Worm (Caenorhabditis elegans) whole organism, L2 larva: ENCODE data around the gene rla-2.
A peak's percentile ranks its signal among the peaks of the same experiment; 100 is the strongest.

Experiments used
- C34F6.9 ChIP-seq: fragments of 150-350 bp; optimal IDR thresholded peaks from 2 replicates; lab custom pipeline; 2014; ENCODE audit warnings: missing biosample characterization, missing genetic modification characterization
- F13H6.1 ChIP-seq: sonication (generic microtip); optimal IDR thresholded peaks from 2 replicates; lab custom pipeline; 2016; ENCODE audit warnings: missing genetic modification characterization, missing compliant biosample characterization
- alr-1 ChIP-seq: fragments of 150-350 bp; optimal IDR thresholded peaks from 2 replicates; lab custom pipeline; 2014; ENCODE audit warnings: missing biosample characterization, missing genetic modification characterization
- ama-1 ChIP-seq: fragments of 150-350 bp; optimal IDR thresholded peaks from 2 replicates; lab custom pipeline; 2018; ENCODE audit warnings: inconsistent platforms
- blmp-1 ChIP-seq: sonication (generic microtip); optimal IDR thresholded peaks from 2 replicates; lab custom pipeline; 2017; ENCODE audit warnings: missing genetic modification characterization, mild to moderate bottlenecking, missing compliant biosample characterization, antibody characterized with exemption, moderate library complexity; ENCODE audit not compliant: insufficient read depth
- ceh-16 ChIP-seq: fragments of 150-350 bp; optimal IDR thresholded peaks from 2 replicates; lab custom pipeline; 2014; ENCODE audit warnings: missing biosample characterization, missing genetic modification characterization
- crh-2 ChIP-seq: sonication (generic microtip); optimal IDR thresholded peaks from 2 replicates; lab custom pipeline; 2017; ENCODE audit warnings: missing biosample characterization, missing genetic modification characterization
- elt-1 ChIP-seq: fragments of 150-350 bp; optimal IDR thresholded peaks from 2 replicates; lab custom pipeline; 2014; ENCODE audit warnings: missing biosample characterization, missing genetic modification characterization
- fos-1 ChIP-seq: fragments of 150-350 bp; optimal IDR thresholded peaks from 2 replicates; lab custom pipeline; 2014; ENCODE audit warnings: missing biosample characterization, missing genetic modification characterization
- gmeb-1 ChIP-seq: fragments of 150-350 bp; optimal IDR thresholded peaks from 2 replicates; lab custom pipeline; 2014; ENCODE audit warnings: missing biosample characterization, missing genetic modification characterization
- lin-11 ChIP-seq: fragments of 150-350 bp; sonication (generic microtip); optimal IDR thresholded peaks from 2 replicates; lab custom pipeline; 2014; ENCODE audit warnings: missing biosample characterization, missing genetic modification characterization, inconsistent platforms, mixed read lengths
- lin-39 ChIP-seq: fragments of 150-350 bp; optimal IDR thresholded peaks from 2 replicates; lab custom pipeline; 2014; ENCODE audit warnings: missing biosample characterization, missing genetic modification reagents, missing genetic modification characterization
- lsy-2 ChIP-seq, 2 experiments: fragments of 150-350 bp in 1 of 2; sonication (generic microtip) in 1 of 2; optimal IDR thresholded peaks; 2 replicates each; lab custom pipeline; 2014 to 2017; ENCODE audit warnings: missing biosample characterization in 2 of 2, missing genetic modification characterization in 2 of 2
- mbf-1 ChIP-seq: sonication (generic microtip); optimal IDR thresholded peaks from 2 replicates; lab custom pipeline; 2017; ENCODE audit warnings: missing biosample characterization, missing genetic modification characterization
- mdl-1 ChIP-seq, 2 experiments: fragments of 150-350 bp in 1 of 2; sonication (generic microtip) in 1 of 2; optimal IDR thresholded peaks; 2 replicates each; lab custom pipeline; 2017; ENCODE audit warnings: missing biosample characterization in 2 of 2, missing genetic modification characterization in 2 of 2
- nhr-10 ChIP-seq: sonication (generic microtip); optimal IDR thresholded peaks from 2 replicates; lab custom pipeline; 2017; ENCODE audit warnings: missing biosample characterization, missing genetic modification characterization
- nhr-11 ChIP-seq: fragments of 150-350 bp; optimal IDR thresholded peaks from 2 replicates; lab custom pipeline; 2014; ENCODE audit warnings: missing biosample characterization, missing genetic modification characterization
- nhr-12 ChIP-seq: fragments of 150-350 bp; optimal IDR thresholded peaks from 2 replicates; lab custom pipeline; 2014; ENCODE audit warnings: missing biosample characterization, missing genetic modification characterization
- nhr-129 ChIP-seq: fragments of 150-350 bp; optimal IDR thresholded peaks from 2 replicates; lab custom pipeline; 2014; ENCODE audit warnings: missing biosample characterization, missing genetic modification characterization
- nhr-21 ChIP-seq: fragments of 150-350 bp; optimal IDR thresholded peaks from 2 replicates; lab custom pipeline; 2014; ENCODE audit warnings: missing biosample characterization, missing genetic modification characterization
- nhr-23 ChIP-seq: fragments of 150-350 bp; optimal IDR thresholded peaks from 2 replicates; lab custom pipeline; 2014; ENCODE audit warnings: missing biosample characterization, missing genetic modification reagents, missing genetic modification characterization
- nhr-237 ChIP-seq: fragments of 150-350 bp; optimal IDR thresholded peaks from 2 replicates; lab custom pipeline; 2014; ENCODE audit warnings: missing biosample characterization, missing genetic modification characterization
- nhr-25 ChIP-seq: fragments of 150-350 bp; sonication (generic microtip); optimal IDR thresholded peaks from 3 replicates; lab custom pipeline; 2014; ENCODE audit warnings: missing biosample characterization, missing genetic modification characterization
- nhr-77 ChIP-seq: fragments of 150-350 bp; optimal IDR thresholded peaks from 2 replicates; lab custom pipeline; 2014; ENCODE audit warnings: missing biosample characterization, missing genetic modification characterization
- peb-1 ChIP-seq: fragments of 150-350 bp; optimal IDR thresholded peaks from 2 replicates; lab custom pipeline; 2014; ENCODE audit warnings: missing biosample characterization, missing genetic modification characterization
- skn-1 ChIP-seq: sonication (generic microtip); optimal IDR thresholded peaks from 2 replicates; lab custom pipeline; 2017; ENCODE audit warnings: missing biosample characterization, missing genetic modification characterization
- sma-9 ChIP-seq, 2 experiments: fragments of 150-350 bp in 1 of 2; sonication (generic microtip) in 1 of 2; optimal IDR thresholded peaks; 2 replicates each; lab custom pipeline; 2014 to 2016; ENCODE audit warnings: missing genetic modification characterization in 2 of 2, mild to moderate bottlenecking in 1 of 2, missing biosample characterization in 1 of 2, missing compliant biosample characterization in 1 of 2, missing genetic modification reagents in 1 of 2, moderate library complexity in 1 of 2
- unc-39 ChIP-seq: fragments of 150-350 bp; optimal IDR thresholded peaks from 2 replicates; lab custom pipeline; 2014; ENCODE audit warnings: missing biosample characterization, missing genetic modification characterization
- zag-1 ChIP-seq: fragments of 150-350 bp; optimal IDR thresholded peaks from 2 replicates; lab custom pipeline; 2014; ENCODE audit warnings: missing biosample characterization, missing genetic modification characterization
- ztf-11 ChIP-seq: sonication (generic microtip); optimal IDR thresholded peaks from 2 replicates; lab custom pipeline; 2017; ENCODE audit warnings: missing biosample characterization, missing genetic modification characterization
- ztf-4 ChIP-seq: fragments of 150-350 bp; optimal IDR thresholded peaks from 2 replicates; lab custom pipeline; 2014; ENCODE audit warnings: missing biosample characterization, missing genetic modification characterization

The rla-2 gene

DNA sequence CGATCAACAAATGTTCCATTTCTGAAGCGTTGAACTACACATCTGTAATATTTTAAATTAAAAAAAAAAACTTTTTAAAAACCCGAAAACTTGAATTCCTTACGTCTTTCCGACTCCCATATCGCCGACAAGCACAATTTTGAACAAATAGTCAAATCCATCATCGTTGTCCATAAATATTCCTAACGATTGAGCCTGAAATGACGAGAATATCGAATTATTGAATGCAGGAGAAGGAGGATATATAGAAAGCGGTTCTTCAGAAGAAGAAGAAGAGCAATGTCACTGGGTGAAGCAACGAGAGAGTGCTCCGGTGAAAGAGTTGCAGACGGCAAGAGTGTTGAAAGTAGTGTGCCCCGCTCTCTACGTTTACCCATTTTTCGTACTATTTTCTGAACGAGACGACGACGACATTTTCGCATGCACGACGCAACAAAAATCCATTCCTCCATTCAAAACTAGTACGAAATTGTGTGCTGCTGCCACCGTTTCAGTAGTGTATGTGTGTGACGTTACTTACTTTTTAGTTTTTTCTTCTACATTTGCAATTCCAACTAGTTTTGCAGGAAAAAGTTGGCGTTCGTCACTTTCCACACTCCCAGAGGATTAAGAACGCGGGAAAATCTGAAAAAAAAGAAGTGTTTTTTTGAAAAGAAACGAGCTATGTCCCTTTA is 13.8 kb upstream of the rla-2 start, which contains the start of gene rab-19:
Gene rab-19, minus strand, starts transcription at position 624 of the 674 bp plus-strand sequence.
- no peak for TF ChIP-seq ama-1 (lab: Kevin White, UChicago)
- TF ChIP-seq C34F6.9 (tag; lab: Kevin White, UChicago), result peak; percentile 37
- no peak for TF ChIP-seq ztf-11
- TF ChIP-seq lin-11 (tag; lab: Kevin White, UChicago), result peak; percentile 37
- TF ChIP-seq lsy-2 (tag; optimal IDR thresholded peaks at IDR 0.05; lab: Kevin White, UChicago), result peak in 1 of 2 experiments; percentile 35
- TF ChIP-seq nhr-129, result peak; percentile 87

DNA sequence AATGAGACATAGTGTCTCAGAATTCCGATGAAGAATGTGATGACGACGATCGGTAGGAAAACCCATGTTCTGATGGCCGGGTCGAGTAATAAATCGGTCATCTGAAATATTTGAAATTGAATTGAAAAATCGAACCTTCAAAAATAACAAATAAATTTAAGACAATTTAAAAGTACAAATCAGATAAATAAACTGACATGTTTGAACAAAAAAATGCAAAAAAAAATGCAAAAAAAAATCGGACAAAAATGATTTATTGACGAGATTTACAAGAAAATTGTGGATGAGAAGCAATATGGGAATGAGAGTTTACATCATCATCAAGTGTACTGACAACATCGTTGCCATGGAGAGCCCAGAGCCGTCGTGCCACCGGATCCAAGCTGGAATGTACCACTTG is 11.7 kb upstream of the rla-2 start, which contains the start of gene emc-3:
Gene emc-3, minus strand, starts transcription at position 101 of the 400 bp plus-strand sequence.
- TF ChIP-seq nhr-77 (no peak), unc-39 (no peak), zag-1 (tag; lab: Kevin White, UChicago) (no peak), nhr-25 (no peak), F13H6.1 (no peak)

DNA sequence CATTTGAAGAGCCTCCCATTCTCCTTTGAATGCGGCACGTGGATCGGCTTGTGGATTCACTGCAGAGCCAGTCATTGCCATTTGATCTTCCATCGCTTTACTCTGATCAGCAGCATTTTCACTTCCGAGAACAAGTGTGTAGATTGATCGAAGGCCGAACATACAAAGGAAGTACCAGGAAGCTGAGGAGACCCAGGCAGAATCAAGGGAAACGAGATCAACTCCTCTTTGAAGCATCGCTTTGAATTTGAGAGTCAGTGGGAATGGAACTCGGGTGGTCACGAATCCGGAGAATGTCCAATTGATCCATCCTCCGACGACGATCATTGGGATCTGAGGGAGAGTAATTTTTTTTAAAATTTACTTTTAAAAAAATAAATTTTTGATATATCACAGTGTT is 10.4 kb upstream of the rla-2 start:
- TF ChIP-seq fos-1 (tag; lab: Kevin White, UChicago), result no peak
- no peak for TF ChIP-seq mbf-1 (tag; lab: Kevin White, UChicago)
- TF ChIP-seq, all 48 proteins: peak for 0

DNA sequence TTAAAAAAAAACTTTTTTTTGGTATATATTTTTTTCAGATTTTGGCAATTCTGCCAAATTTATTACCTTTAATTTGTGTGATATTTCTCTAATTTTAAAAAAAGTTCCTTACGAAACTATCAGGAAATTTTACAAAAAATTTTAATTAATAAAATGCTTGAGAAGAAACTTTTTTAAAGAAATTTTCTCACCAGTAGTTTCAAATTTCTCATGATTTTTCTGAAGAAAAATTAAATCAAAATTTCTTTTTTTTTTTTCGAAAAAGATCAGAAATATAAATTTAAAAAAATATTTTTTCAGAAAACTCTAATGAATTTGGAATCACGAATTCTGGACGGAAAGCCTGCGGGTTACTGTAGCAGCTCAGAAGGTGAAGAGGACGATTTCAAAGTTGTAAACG is 7.6 kb upstream of the rla-2 start, which contains the start of gene mau-8:
Gene mau-8, plus strand, starts transcription at position 301 of the 400 bp plus-strand sequence.
- TF ChIP-seq crh-2 (tag; lab: Kevin White, UChicago) (no peak), mdl-1 (tag; optimal IDR thresholded peaks at IDR 0.05; lab: Kevin White, UChicago) (no peak), lin-39 (no peak)

DNA sequence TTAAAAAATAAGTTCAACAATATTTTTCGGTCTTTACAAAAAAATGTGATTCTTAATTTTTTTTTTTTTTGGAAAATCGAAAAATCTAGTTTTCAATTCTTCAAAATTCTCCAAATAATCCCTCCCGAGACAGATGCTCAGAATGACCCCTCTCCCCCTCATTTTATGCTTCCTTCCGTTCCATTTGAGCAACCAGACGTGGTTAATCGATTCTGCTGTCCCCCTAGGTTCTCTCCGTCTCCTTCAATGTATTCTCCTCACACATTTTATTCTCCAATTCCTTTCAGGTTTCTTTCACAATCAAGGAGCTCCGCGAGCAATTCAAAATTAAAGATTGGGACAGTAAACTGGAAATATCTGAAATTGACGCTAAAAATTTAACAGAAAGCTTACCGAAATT is 4.8 kb upstream of the rla-2 start:
- TF ChIP-seq ceh-16, result no peak
- TF ChIP-seq fos-1 (tag; lab: Kevin White, UChicago), result no peak
- TF ChIP-seq nhr-10 (tag; lab: Kevin White, UChicago), result no peak
- no peak for TF ChIP-seq elt-1

DNA sequence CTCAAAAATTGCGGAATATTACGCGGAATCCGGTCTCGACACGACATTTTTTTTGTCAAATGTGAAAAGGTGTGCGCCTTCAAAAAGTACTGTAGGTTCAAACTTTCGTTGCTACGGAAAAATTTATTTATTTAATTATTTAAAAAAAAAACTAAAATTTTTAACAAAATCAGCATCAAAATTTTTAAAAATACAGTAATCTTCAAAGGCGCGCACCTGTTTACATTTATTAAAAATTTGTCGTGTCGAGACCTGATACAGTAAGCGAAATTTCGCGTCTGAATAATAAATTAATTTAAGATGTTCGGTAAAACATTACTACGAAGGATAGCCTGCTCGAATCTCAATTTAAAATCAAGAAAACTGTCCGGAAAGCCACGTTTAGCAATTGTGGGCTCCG is 1.6 kb upstream of the rla-2 start, which contains the start of gene Y62E10A.6:
Gene Y62E10A.6, plus strand, starts transcription at position 301 of the 400 bp plus-strand sequence.
- no peak for TF ChIP-seq nhr-10 (tag; lab: Kevin White, UChicago)
- TF ChIP-seq alr-1 (tag; lab: Kevin White, UChicago), result no peak
- TF ChIP-seq nhr-11 (tag; lab: Kevin White, UChicago), result no peak
- TF ChIP-seq skn-1, result no peak
- no peak for TF ChIP-seq F13H6.1
- no peak for TF ChIP-seq nhr-25
- TF ChIP-seq elt-1, result no peak
- TF ChIP-seq nhr-12, result no peak
- no peak for TF ChIP-seq blmp-1 (tag; lab: Kevin White, UChicago)
- TF ChIP-seq nhr-21 (tag; lab: Kevin White, UChicago), result no peak
- TF ChIP-seq gmeb-1 (tag; lab: Kevin White, UChicago), result no peak
- TF ChIP-seq ztf-4 (tag; lab: Kevin White, UChicago), result no peak
- TF ChIP-seq nhr-77, result no peak
- no peak for TF ChIP-seq lin-11 (tag; lab: Kevin White, UChicago)
- no peak for TF ChIP-seq sma-9 (GFP tag; optimal IDR thresholded peaks at IDR 0.05; lab: Kevin White, UChicago)
- TF ChIP-seq sma-9 (tag; optimal IDR thresholded peaks at IDR 0.05; lab: Kevin White, UChicago), result no peak

DNA sequence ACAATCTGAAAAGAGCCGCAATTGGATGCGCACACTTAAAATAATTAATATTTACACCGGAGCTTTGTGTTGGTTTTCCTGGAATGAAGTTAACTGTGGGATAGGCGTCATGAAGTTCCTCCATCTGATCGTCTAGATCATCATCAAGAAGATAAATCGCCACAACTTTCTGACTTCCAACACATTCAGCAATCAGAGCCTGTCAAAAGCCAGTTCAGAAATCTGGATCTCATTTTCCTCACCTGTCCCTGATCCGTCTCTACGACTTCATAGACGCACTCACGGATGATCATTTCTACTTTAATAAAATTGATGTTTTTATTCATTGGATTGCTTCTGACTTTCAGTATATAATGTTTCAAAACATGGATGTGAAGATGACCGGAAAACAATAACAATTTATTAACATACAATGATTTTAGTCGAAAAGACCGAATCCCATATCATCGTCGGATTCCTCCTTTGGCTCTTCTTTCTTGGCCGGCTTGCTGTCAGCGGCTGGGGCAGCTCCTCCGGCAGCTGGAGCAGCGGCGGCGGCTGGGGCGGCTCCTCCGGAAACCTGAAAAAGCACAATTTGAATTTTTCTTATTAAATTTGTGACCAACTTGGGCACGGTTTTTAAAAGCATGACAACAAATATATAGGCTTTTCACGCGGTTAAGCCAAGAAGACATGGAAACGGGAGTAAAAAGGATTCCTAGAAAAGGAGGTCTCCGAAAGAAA is 804 bp downstream of the rla-2 start, which contains the start of gene agt-1:
Gene agt-1, minus strand, starts transcription at position 293 of the 723 bp plus-strand sequence.
- no peak for TF ChIP-seq ztf-11
- TF ChIP-seq peb-1 (tag; lab: Kevin White, UChicago), result no peak
- no peak for TF ChIP-seq alr-1 (tag; lab: Kevin White, UChicago)
- no peak for TF ChIP-seq zag-1 (tag; lab: Kevin White, UChicago)
- TF ChIP-seq nhr-23, result no peak
- TF ChIP-seq nhr-237, result no peak
- TF ChIP-seq ama-1 (lab: Kevin White, UChicago), result no peak
